Fruit fly (Drosophila melanogaster) whole organism, embryonic: ENCODE measurements around the gene CG14696.

Experiments used
- Atf3 ChIP-seq: fragments of 200-800 bp; sonication (Bioruptor generic); optimal IDR thresholded peaks from 3 replicates; lab custom pipeline; 2016; ENCODE audit warnings: missing biosample characterization, missing genetic modification characterization
- BtbVII ChIP-seq: fragments of 200-800 bp; sonication (Bioruptor generic); optimal IDR thresholded peaks from 3 replicates; lab custom pipeline; 2017; ENCODE audit warnings: missing biosample characterization, mild to moderate bottlenecking, missing genetic modification characterization
- C15 ChIP-seq: fragments of 200-800 bp; sonication (Bioruptor generic); IDR thresholded peaks from 3 replicates; pipeline ENCODE4 v1.3.6; 2022; ENCODE audit warnings: missing biosample characterization, missing genetic modification characterization
- CG10979 ChIP-seq: fragments of 200-800 bp; sonication (Bioruptor generic); optimal IDR thresholded peaks from 2 replicates; lab custom pipeline; 2018; ENCODE audit warnings: missing biosample characterization, mild to moderate bottlenecking, missing genetic modification characterization, moderate library complexity
- CG12391 ChIP-seq: fragments of 200-800 bp; sonication (Bioruptor generic); optimal IDR thresholded peaks from 3 replicates; lab custom pipeline; 2018; ENCODE audit warnings: missing biosample characterization, mild to moderate bottlenecking, missing genetic modification characterization, moderate library complexity
- CG12659 ChIP-seq: fragments of 200-800 bp; sonication (Bioruptor generic); optimal IDR thresholded peaks from 3 replicates; lab custom pipeline; 2017; ENCODE audit warnings: mild to moderate bottlenecking, missing biosample characterization, missing genetic modification reagents, missing genetic modification characterization
- CG13123 ChIP-seq: fragments of 200-800 bp; sonication (Bioruptor generic); optimal IDR thresholded peaks from 2 replicates; lab custom pipeline; 2016; ENCODE audit warnings: missing biosample characterization, missing genetic modification characterization
- CG14667 ChIP-seq: fragments of 200-800 bp; sonication (Bioruptor generic); IDR thresholded peaks from 2 replicates; pipeline ENCODE4 v1.3.6; 2022; ENCODE audit warnings: missing biosample characterization, missing genetic modification characterization
- CG15601 ChIP-seq: fragments of 200-800 bp; sonication (Bioruptor generic); optimal IDR thresholded peaks from 3 replicates; lab custom pipeline; 2019; ENCODE audit warnings: missing biosample characterization, mild to moderate bottlenecking, missing genetic modification characterization, moderate library complexity
- CG17186 ChIP-seq: fragments of 200-800 bp; sonication (Bioruptor generic); optimal IDR thresholded peaks from 3 replicates; lab custom pipeline; 2017; ENCODE audit warnings: missing biosample characterization, missing genetic modification reagents, missing genetic modification characterization
- CG18476 ChIP-seq: fragments of 200-800 bp; sonication (Bioruptor generic); optimal IDR thresholded peaks from 2 replicates; lab custom pipeline; 2016; ENCODE audit warnings: missing biosample characterization, mild to moderate bottlenecking, missing genetic modification characterization
- CG33557 ChIP-seq: fragments of 200-800 bp; sonication (Bioruptor generic); optimal IDR thresholded peaks from 2 replicates; lab custom pipeline; 2019; ENCODE audit warnings: missing biosample characterization, mild to moderate bottlenecking, missing genetic modification characterization, moderate library complexity
- CG4282 ChIP-seq: fragments of 200-800 bp; sonication (Bioruptor generic); optimal IDR thresholded peaks from 2 replicates; lab custom pipeline; 2016; ENCODE audit warnings: missing biosample characterization, missing genetic modification characterization
- CG6272 ChIP-seq: fragments of 200-800 bp; sonication (Bioruptor generic); IDR thresholded peaks from 2 replicates; pipeline ENCODE4 v1.3.6; 2022; ENCODE audit warnings: missing biosample characterization, missing genetic modification characterization
- CG7357 ChIP-seq: fragments of 200-800 bp; sonication (Bioruptor generic); IDR thresholded peaks from 3 replicates; pipeline ENCODE4 v1.3.6; 2022; ENCODE audit warnings: missing biosample characterization, missing genetic modification characterization
- CG7786 ChIP-seq: fragments of 200-800 bp; sonication (Bioruptor generic); optimal IDR thresholded peaks from 2 replicates; lab custom pipeline; 2016; ENCODE audit warnings: missing biosample characterization, missing genetic modification characterization
- CG8765 ChIP-seq: fragments of 200-800 bp; sonication (Bioruptor generic); IDR thresholded peaks from 2 replicates; pipeline ENCODE4 v1.3.6; 2022; ENCODE audit warnings: missing biosample characterization, missing genetic modification characterization
- CG9609 ChIP-seq: fragments of 200-800 bp; sonication (Bioruptor generic); optimal IDR thresholded peaks from 3 replicates; lab custom pipeline; 2016; ENCODE audit warnings: missing biosample characterization, missing genetic modification characterization
- CrebB ChIP-seq: fragments of 200-800 bp; sonication (Bioruptor generic); optimal IDR thresholded peaks from 3 replicates; lab custom pipeline; 2018; ENCODE audit warnings: missing biosample characterization, mild to moderate bottlenecking, missing genetic modification characterization
- Dip2 ChIP-seq: fragments of 200-800 bp; sonication (Bioruptor generic); IDR thresholded peaks from 2 replicates; pipeline ENCODE4 v1.3.6; 2022; ENCODE audit warnings: missing biosample characterization, missing genetic modification characterization
- Dip3 ChIP-seq: fragments of 200-800 bp; sonication (Bioruptor generic); optimal IDR thresholded peaks from 3 replicates; lab custom pipeline; 2016; ENCODE audit warnings: missing biosample characterization, missing genetic modification characterization
- Doc2 ChIP-seq: fragments of 200-800 bp; sonication (Bioruptor generic); IDR thresholded peaks from 2 replicates; pipeline ENCODE4 v1.3.6; 2022; ENCODE audit warnings: missing biosample characterization, missing genetic modification characterization
- Ets97D ChIP-seq: fragments of 200-800 bp; sonication (Bioruptor generic); optimal IDR thresholded peaks from 3 replicates; lab custom pipeline; 2016; ENCODE audit warnings: missing biosample characterization, missing genetic modification characterization
- HLH54F ChIP-seq: fragments of 200-800 bp; sonication (Bioruptor generic); optimal IDR thresholded peaks from 3 replicates; lab custom pipeline; 2016; ENCODE audit warnings: missing biosample characterization, missing genetic modification characterization
- MTF-1 ChIP-seq: fragments of 200-800 bp; sonication (Bioruptor generic); optimal IDR thresholded peaks from 2 replicates; lab custom pipeline; 2018; ENCODE audit warnings: missing biosample characterization, mild to moderate bottlenecking, missing genetic modification characterization, borderline replicate concordance
- NC2β ChIP-seq: fragments of 200-800 bp; sonication (Bioruptor generic); optimal IDR thresholded peaks from 2 replicates; lab custom pipeline; 2016; ENCODE audit warnings: missing biosample characterization, missing genetic modification characterization
- Poxn ChIP-seq: fragments of 200-800 bp; sonication (Bioruptor generic); IDR thresholded peaks from 2 replicates; pipeline ENCODE4 v1.3.6; 2022; ENCODE audit warnings: missing biosample characterization, missing genetic modification characterization
- Ptx1 ChIP-seq: fragments of 200-800 bp; sonication (Bioruptor generic); IDR thresholded peaks from 2 replicates; pipeline ENCODE4 v1.3.6; 2022; ENCODE audit warnings: missing biosample characterization, missing genetic modification characterization
- Scr ChIP-seq: fragments of 200-800 bp; sonication (Bioruptor generic); IDR thresholded peaks from 2 replicates; pipeline ENCODE4 v1.3.6; 2022; ENCODE audit warnings: missing biosample characterization, missing genetic modification characterization; ENCODE audit not compliant: partially characterized antibody
- Sox100B ChIP-seq: fragments of 200-800 bp; sonication (Bioruptor generic); optimal IDR thresholded peaks from 3 replicates; lab custom pipeline; 2018; ENCODE audit warnings: missing biosample characterization, mild to moderate bottlenecking, missing genetic modification characterization
- Ssrp ChIP-seq: fragments of 200-800 bp; sonication (Bioruptor generic); optimal IDR thresholded peaks from 2 replicates; lab custom pipeline; 2018; ENCODE audit warnings: missing biosample characterization, mild to moderate bottlenecking, missing genetic modification characterization, moderate library complexity
- Tbp ChIP-seq: fragments of >200 bp; optimal IDR thresholded peaks from 2 replicates; lab custom pipeline; 2018; ENCODE audit warnings: missing biosample characterization, missing genetic modification characterization
- abd-A ChIP-seq: fragments of 200-800 bp; sonication (Bioruptor generic); optimal IDR thresholded peaks from 3 replicates; lab custom pipeline; 2019; ENCODE audit warnings: missing biosample characterization, mild to moderate bottlenecking, missing genetic modification characterization, moderate library complexity
- ash1 ChIP-seq: fragments of 200-800 bp; sonication (Bioruptor generic); optimal IDR thresholded peaks from 2 replicates; lab custom pipeline; 2018; ENCODE audit warnings: missing biosample characterization, mild to moderate bottlenecking, missing genetic modification characterization
- bcd ChIP-seq: fragments of 200-800 bp; sonication (Bioruptor generic); optimal IDR thresholded peaks from 2 replicates; lab custom pipeline; 2017; ENCODE audit warnings: missing biosample characterization, mild to moderate bottlenecking, missing genetic modification characterization
- bsh ChIP-seq, 2 experiments: fragments of 200-800 bp; sonication (Bioruptor generic); optimal IDR thresholded peaks; 2 replicates each; lab custom pipeline; 2017 to 2018; ENCODE audit warnings: mild to moderate bottlenecking in 2 of 2, missing biosample characterization in 2 of 2, missing genetic modification characterization in 2 of 2, moderate library complexity in 1 of 2
- btn ChIP-seq: fragments of 200-800 bp; sonication (Bioruptor generic); optimal IDR thresholded peaks from 2 replicates; lab custom pipeline; 2016; ENCODE audit warnings: missing biosample characterization, missing genetic modification characterization
- cad ChIP-seq: fragments of >200 bp; optimal IDR thresholded peaks from 2 replicates; lab custom pipeline; 2017; ENCODE audit warnings: missing biosample characterization, missing genetic modification characterization
- ci ChIP-seq: fragments of 200-800 bp; sonication (Bioruptor generic); IDR thresholded peaks from 3 replicates; pipeline ENCODE4 v1.3.6; 2022; ENCODE audit warnings: missing biosample characterization, missing genetic modification characterization
- crp ChIP-seq, 2 experiments: fragments of 200-800 bp; sonication (Bioruptor generic); optimal IDR thresholded peaks; 2 replicates in 1 of 2; 3 replicates in 1 of 2; lab custom pipeline; 2017; ENCODE audit warnings: missing biosample characterization in 2 of 2, missing genetic modification characterization in 2 of 2, mild to moderate bottlenecking in 1 of 2, moderate library complexity in 1 of 2
- ewg ChIP-seq: fragments of 200-800 bp; sonication (Bioruptor generic); optimal IDR thresholded peaks from 3 replicates; lab custom pipeline; 2017; ENCODE audit warnings: mild to moderate bottlenecking, missing biosample characterization, missing genetic modification reagents, missing genetic modification characterization
- fd3F ChIP-seq: fragments of 200-800 bp; sonication (Bioruptor generic); optimal IDR thresholded peaks from 2 replicates; lab custom pipeline; 2018; ENCODE audit warnings: missing biosample characterization, mild to moderate bottlenecking, missing genetic modification characterization, moderate library complexity
- pita ChIP-seq: fragments of 200-800 bp; sonication (Bioruptor generic); optimal IDR thresholded peaks from 2 replicates; lab custom pipeline; 2017; ENCODE audit warnings: missing biosample characterization, mild to moderate bottlenecking, missing genetic modification characterization
- repo ChIP-seq: fragments of 200-800 bp; sonication (Bioruptor generic); optimal IDR thresholded peaks from 2 replicates; lab custom pipeline; 2016; ENCODE audit warnings: missing biosample characterization, missing genetic modification characterization
- sens ChIP-seq: fragments of 200-800 bp; sonication (Bioruptor generic); peaks from one replicate; lab custom pipeline; 2016; ENCODE audit warnings: missing biosample characterization, missing genetic modification characterization
- sob ChIP-seq: fragments of 200-800 bp; sonication (Bioruptor generic); IDR thresholded peaks from 2 replicates; pipeline ENCODE4 v1.3.6; 2022; ENCODE audit warnings: missing biosample characterization, missing genetic modification characterization
- sr ChIP-seq: fragments of 200-800 bp; sonication (Bioruptor generic); IDR thresholded peaks from 3 replicates; pipeline ENCODE4 v1.3.6; 2022; ENCODE audit warnings: missing biosample characterization, missing genetic modification characterization
- ssp ChIP-seq: fragments of 200-800 bp; sonication (Bioruptor generic); IDR thresholded peaks from 2 replicates; pipeline ENCODE4 v1.3.6; 2022; ENCODE audit warnings: missing biosample characterization, missing genetic modification characterization
- wor ChIP-seq: fragments of 200-800 bp; sonication (Bioruptor generic); IDR thresholded peaks from 2 replicates; pipeline ENCODE4 v1.3.6; 2022; ENCODE audit warnings: missing biosample characterization, missing genetic modification characterization

Gene CG14696

dm6 chr3R:10875515-10876434 lies 9.0 kb downstream of the CG14696 start, which contains the start of gene Sodh2 (continued):
- peak; percentile 81 for TF ChIP-seq Sox100B
- no peak for TF ChIP-seq NC2β (GFP tag; lab: Kevin White, UChicago)
- TF ChIP-seq cad (GFP tag; lab: Kevin White, UChicago), result no peak
- peak; percentile 59 for TF ChIP-seq CG15601 (tag; lab: Kevin White, UChicago)
- peak; percentile 90 for TF ChIP-seq sr (GFP tag; lab: Robert Waterston, UW)
- peak; percentile 72 for TF ChIP-seq Poxn
- TF ChIP-seq Ets97D (GFP tag; lab: Kevin White, UChicago), result peak; percentile 17
- peak; percentile 48 for TF ChIP-seq fd3F
- TF ChIP-seq CG7786 (GFP tag; lab: Kevin White, UChicago), result peak; percentile 67
- peak; percentile 76 for TF ChIP-seq Ptx1 (GFP tag; lab: Robert Waterston, UW)
- TF ChIP-seq pita (GFP tag; lab: Kevin White, UChicago), result no peak
- 0 out of 2 replicates have a peak, but pooled peaks have one; percentile 13 for TF ChIP-seq ssp (GFP tag; lab: Robert Waterston, UW)
- TF ChIP-seq CG6272, result peak; percentile 52
- peak; percentile 85 for TF ChIP-seq CG12659
- TF ChIP-seq Dip3 (GFP tag; lab: Kevin White, UChicago), result peak; percentile 78
- TF ChIP-seq C15 (GFP tag; lab: Robert Waterston, UW), result no peak
- TF ChIP-seq CG10979 (tag; lab: Kevin White, UChicago), result peak; percentile 71
- TF ChIP-seq Tbp (GFP tag; lab: Kevin White, UChicago), result no peak
- peak; percentile 23 for TF ChIP-seq CG13123 (GFP tag; lab: Kevin White, UChicago)
- TF ChIP-seq CG12391, result peak; percentile 77
- TF ChIP-seq btn (GFP tag; lab: Kevin White, UChicago), result no peak
- TF ChIP-seq CG8765 (GFP tag; lab: Robert Waterston, UW), result peak; percentile 79; the same call in 1 of the 2 replicates
- peak; percentile 91 for TF ChIP-seq sens (GFP tag; lab: Kevin White, UChicago)
- no peak for TF ChIP-seq repo (GFP tag; lab: Kevin White, UChicago)
- TF ChIP-seq Scr (GFP tag; lab: Robert Waterston, UW), result no peak
- TF ChIP-seq HLH54F (GFP tag; lab: Kevin White, UChicago), result peak; percentile 66
- peak in 1 of 2 experiments; percentile 69 for TF ChIP-seq bsh (GFP tag; optimal IDR thresholded peaks at IDR 0.05; lab: Kevin White, UChicago)
- peak; percentile 81 for TF ChIP-seq sob (GFP tag; lab: Robert Waterston, UW)
- no peak for TF ChIP-seq Doc2 (GFP tag; lab: Robert Waterston, UW)
- TF ChIP-seq CG7357 (GFP tag; lab: Robert Waterston, UW), result peak; percentile 73
- no peak for TF ChIP-seq CG17186
- no peak; the same call in 1 of the 2 replicates for TF ChIP-seq wor (GFP tag; lab: Robert Waterston, UW)
- peak; percentile 20 for TF ChIP-seq CG4282 (GFP tag; lab: Kevin White, UChicago)
- peak in 1 of 2 experiments; percentile 78 for TF ChIP-seq crp (GFP tag; optimal IDR thresholded peaks at IDR 0.05; lab: Kevin White, UChicago)
- peak; percentile 78 for TF ChIP-seq CrebB (tag; lab: Kevin White, UChicago)
- peak; percentile 70 for TF ChIP-seq ash1
- peak; percentile 58 for TF ChIP-seq abd-A (tag; lab: Kevin White, UChicago)
- TF ChIP-seq bcd (GFP tag; lab: Kevin White, UChicago), result peak; percentile 79
- TF ChIP-seq MTF-1 (GFP tag; lab: Kevin White, UChicago), result peak; percentile 88
- peak; percentile 30 for TF ChIP-seq CG18476 (GFP tag; lab: Kevin White, UChicago)
- TF ChIP-seq BtbVII (GFP tag; lab: Kevin White, UChicago), result peak; percentile 93
- peak; percentile 35 for TF ChIP-seq CG33557 (GFP tag; lab: Kevin White, UChicago)
- peak; percentile 16 for TF ChIP-seq Atf3 (GFP tag; lab: Kevin White, UChicago)
- peak; percentile 84 for TF ChIP-seq ci
- TF ChIP-seq Dip2 (GFP tag; lab: Robert Waterston, UW), result no peak
- peak; percentile 43 for TF ChIP-seq ewg (GFP tag; lab: Kevin White, UChicago)
- TF ChIP-seq CG9609 (GFP tag; lab: Kevin White, UChicago), result peak; percentile 69
- peak; percentile 17 for TF ChIP-seq Ssrp
- peak; percentile 53 for TF ChIP-seq CG14667 (GFP tag; lab: Robert Waterston, UW)
